Worm (Caenorhabditis elegans): ENCODE data around the gene mttu-1.

DNA sequence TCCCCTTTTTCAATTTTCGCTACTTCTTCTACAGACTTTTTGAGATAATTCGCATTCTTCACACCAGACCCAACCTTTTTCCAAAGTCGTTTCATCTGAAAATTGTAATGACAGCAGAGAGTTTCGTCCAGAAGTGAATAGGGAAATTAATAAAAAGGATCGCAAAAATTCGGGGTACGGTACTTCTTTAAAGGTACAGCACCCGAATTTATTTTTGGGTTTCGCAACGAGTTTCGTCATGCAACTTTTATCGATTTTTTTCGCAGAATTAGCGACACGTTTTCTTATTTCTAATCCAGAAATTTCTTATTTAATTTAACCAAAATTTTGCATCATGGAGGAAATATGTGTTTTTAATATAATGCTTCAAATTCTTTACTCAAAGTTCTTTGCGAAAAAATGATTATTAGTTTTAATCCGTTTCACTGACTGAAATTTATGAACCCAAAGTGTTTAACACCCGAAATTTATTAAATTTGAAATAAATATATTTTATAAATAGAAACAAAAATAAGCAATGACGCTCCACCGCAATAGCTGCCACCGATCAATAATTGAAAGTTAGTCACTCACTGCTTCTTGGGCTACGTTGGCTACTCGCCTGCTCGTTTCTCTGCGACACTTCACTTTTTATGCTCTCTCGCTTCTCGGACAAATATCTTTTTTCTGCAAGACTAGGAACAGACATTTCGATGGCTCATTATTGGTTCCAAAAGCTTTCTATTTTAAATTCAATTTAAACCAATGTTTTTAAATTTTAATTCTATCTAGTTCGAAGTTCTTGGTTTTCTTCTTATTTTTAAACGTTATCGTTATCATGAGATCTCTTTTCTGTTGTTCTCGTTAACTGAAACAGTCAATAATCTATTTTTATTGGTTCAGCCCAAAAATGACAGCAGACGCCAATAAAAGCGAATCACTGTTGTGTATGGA, 1.7 kb upstream of the mttu-1 start, which contains the start of the genes B0035.15 and dnj-1:
- TF ChIP-seq aly-2 (tag; optimal IDR thresholded peaks at IDR 0.05) (no peak), ztf-11 (tag; optimal IDR thresholded peaks at IDR 0.05) (no peak), ztf-4 (tag; optimal IDR thresholded peaks at IDR 0.05) (no peak), snpc-4 (tag; optimal IDR thresholded peaks at IDR 0.05) (no peak), ama-1 (optimal IDR thresholded peaks at IDR 0.05) (no peak), lsy-2 (tag; optimal IDR thresholded peaks at IDR 0.05) (peak in 1 of 2 experiments; percentile 52), elt-3 (tag; optimal IDR thresholded peaks at IDR 0.05) (no peak), fos-1 (tag; optimal IDR thresholded peaks at IDR 0.05) (peak; percentile 67), nhr-11 (tag; optimal IDR thresholded peaks at IDR 0.05) (no peak)
